Worm (Caenorhabditis elegans) whole organism, L4 larva: ENCODE data around the gene ZK673.1.

ENCODE experiments used
- F10B5.3 ChIP-seq: sonication (generic microtip); optimal IDR thresholded peaks from 2 replicates; lab custom pipeline; 2016; ENCODE audit warnings: mild to moderate bottlenecking, missing genetic modification characterization, missing compliant biosample characterization
- F37D6.2 ChIP-seq: sonication (generic microtip); optimal IDR thresholded peaks from 2 replicates; lab custom pipeline; 2016; ENCODE audit warnings: mild to moderate bottlenecking, missing genetic modification characterization, missing compliant biosample characterization
- T20F7.1 ChIP-seq: fragments of 200-800 bp; sonication (Bioruptor generic); optimal IDR thresholded peaks from 2 replicates; lab custom pipeline; 2018; ENCODE audit warnings: mild to moderate bottlenecking, missing genetic modification characterization, missing compliant biosample characterization
- ZK546.5 ChIP-seq, 2 experiments: sonication (generic microtip); optimal IDR thresholded peaks; 2 replicates each; lab custom pipeline; 2017; ENCODE audit warnings: missing biosample characterization in 2 of 2, missing genetic modification characterization in 2 of 2
- aha-1 ChIP-seq: fragments of 150-350 bp; peaks from one replicate; lab custom pipeline; 2014; ENCODE audit warnings: missing biosample characterization, missing genetic modification characterization
- aly-2 ChIP-seq: sonication (generic microtip); optimal IDR thresholded peaks from 2 replicates; lab custom pipeline; 2018; ENCODE audit warnings: missing biosample characterization, missing genetic modification characterization
- ama-1 ChIP-seq: fragments of 150-350 bp; optimal IDR thresholded peaks from 2 replicates; lab custom pipeline; 2014; ENCODE audit warnings: inconsistent platforms, mixed read lengths
- ceh-82 ChIP-seq: sonication (generic microtip); optimal IDR thresholded peaks from 2 replicates; lab custom pipeline; 2017; ENCODE audit warnings: missing biosample characterization, missing genetic modification characterization
- ces-1 ChIP-seq: fragments of 150-350 bp; sonication (generic microtip); optimal IDR thresholded peaks from 4 replicates; lab custom pipeline; 2014; ENCODE audit warnings: missing biosample characterization, missing genetic modification reagents, missing genetic modification characterization
- daf-16 ChIP-seq, 3 experiments: sonication (generic microtip); optimal IDR thresholded peaks; 2 replicates each; lab custom pipeline; 2016 to 2017; ENCODE audit warnings: missing genetic modification characterization in 3 of 3, missing genetic modification reagents in 3 of 3, mild to moderate bottlenecking in 2 of 3, missing compliant biosample characterization in 2 of 3, missing biosample characterization in 1 of 3, moderate library complexity in 1 of 3
- dmd-6 ChIP-seq: fragments of 200-800 bp; sonication (Bioruptor generic); IDR thresholded peaks from 2 replicates; pipeline ENCODE4 v1.3.6; 2022; ENCODE audit warnings: missing genetic modification reagents, missing genetic modification characterization, missing compliant biosample characterization
- dpl-1 ChIP-seq: fragments of 150-350 bp; optimal IDR thresholded peaks from 2 replicates; lab custom pipeline; 2014; ENCODE audit warnings: missing biosample characterization, missing genetic modification reagents, missing genetic modification characterization
- hif-1 ChIP-seq, 2 experiments: sonication (generic microtip); optimal IDR thresholded peaks; 2 replicates each; lab custom pipeline; 2016 to 2017; ENCODE audit warnings: missing compliant biosample characterization in 2 of 2, missing genetic modification characterization in 2 of 2, missing genetic modification reagents in 2 of 2, missing genotype in 2 of 2, mild to moderate bottlenecking in 1 of 2
- hlh-11 ChIP-seq: fragments of 200-800 bp; sonication (Bioruptor generic); optimal IDR thresholded peaks from 2 replicates; lab custom pipeline; 2018; ENCODE audit warnings: mild to moderate bottlenecking, missing genetic modification characterization, missing compliant biosample characterization
- hlh-30 ChIP-seq: sonication (generic microtip); optimal IDR thresholded peaks from 2 replicates; lab custom pipeline; 2017; ENCODE audit warnings: antibody characterized with exemption, mild to moderate bottlenecking, missing genetic modification characterization, missing compliant biosample characterization; ENCODE audit not compliant: insufficient read depth
- hmg-1.1 ChIP-seq: fragments of 200-800 bp; sonication (Bioruptor generic); IDR thresholded peaks from 2 replicates; pipeline ENCODE4 v1.3.6; 2022; ENCODE audit warnings: missing genetic modification reagents, missing genetic modification characterization, missing compliant biosample characterization
- lin-39 ChIP-seq: fragments of 150-350 bp; optimal IDR thresholded peaks from 2 replicates; lab custom pipeline; 2014; ENCODE audit warnings: missing biosample characterization, missing genetic modification reagents, missing genetic modification characterization
- lsy-2 ChIP-seq, 2 experiments: fragments of 150-350 bp in 1 of 2; sonication (generic microtip) in 1 of 2; optimal IDR thresholded peaks; 2 replicates each; lab custom pipeline; 2014 to 2017; ENCODE audit warnings: missing biosample characterization in 2 of 2, missing genetic modification characterization in 2 of 2
- madf-5 ChIP-seq, 2 experiments: fragments of 200-800 bp; sonication (Bioruptor generic); IDR thresholded peaks; 2 replicates each; pipeline ENCODE4 v1.3.6; 2022; ENCODE audit warnings: missing compliant biosample characterization in 2 of 2, missing genetic modification characterization in 2 of 2
- madf-9 ChIP-seq: fragments of 200-800 bp; sonication (Bioruptor generic); conservative IDR thresholded peaks from 2 replicates; pipeline ENCODE4 v1.3.6; 2022; ENCODE audit warnings: missing genetic modification reagents, missing genetic modification characterization, missing compliant biosample characterization
- mdl-1 ChIP-seq, 2 experiments: fragments of 150-350 bp in 1 of 2; sonication (generic microtip) in 1 of 2; optimal IDR thresholded peaks; 2 replicates each; lab custom pipeline; 2014 to 2017; ENCODE audit warnings: missing biosample characterization in 2 of 2, missing genetic modification characterization in 2 of 2
- mdt-29 ChIP-seq: fragments of 200-800 bp; sonication (Bioruptor generic); IDR thresholded peaks from 2 replicates; pipeline ENCODE4 v1.3.6; 2022; ENCODE audit warnings: missing genetic modification reagents, missing genetic modification characterization, missing compliant biosample characterization
- mep-1 ChIP-seq: fragments of 150-350 bp; sonication (generic microtip); optimal IDR thresholded peaks from 3 replicates; lab custom pipeline; 2014; ENCODE audit warnings: missing biosample characterization, missing genetic modification characterization
- mes-2 ChIP-seq: sonication (generic microtip); optimal IDR thresholded peaks from 2 replicates; lab custom pipeline; 2016; ENCODE audit warnings: missing genotype, mild to moderate bottlenecking, missing genetic modification characterization, missing compliant biosample characterization; ENCODE audit not compliant: poor library complexity, severe bottlenecking
- mxl-3 ChIP-seq: fragments of 200-800 bp; sonication (Bioruptor generic); optimal IDR thresholded peaks from 2 replicates; lab custom pipeline; 2018; ENCODE audit warnings: mild to moderate bottlenecking, missing genetic modification characterization, missing compliant biosample characterization
- nhr-11 ChIP-seq: fragments of 150-350 bp; optimal IDR thresholded peaks from 2 replicates; lab custom pipeline; 2014; ENCODE audit warnings: missing biosample characterization, missing genetic modification characterization
- nhr-28 ChIP-seq: fragments of 150-350 bp; optimal IDR thresholded peaks from 2 replicates; lab custom pipeline; 2014; ENCODE audit warnings: missing biosample characterization, missing genetic modification characterization
- nhr-41 ChIP-seq: fragments of 200-800 bp; sonication (Bioruptor generic); IDR thresholded peaks from 2 replicates; pipeline ENCODE4 v1.3.6; 2022; ENCODE audit warnings: missing genetic modification reagents, missing genetic modification characterization, missing compliant biosample characterization
- nhr-77 ChIP-seq: fragments of 150-350 bp; optimal IDR thresholded peaks from 2 replicates; lab custom pipeline; 2014; ENCODE audit warnings: missing biosample characterization, missing genetic modification characterization
- pha-4 ChIP-seq, 2 experiments: fragments of 150-350 bp in 1 of 2; fragments of 200-800 bp in 1 of 2; sonication (Bioruptor generic) in 1 of 2; IDR thresholded peaks in 1 of 2; optimal IDR thresholded peaks in 1 of 2; 2 replicates each; pipeline versions ENCODE4 v1.3.6 to Lab custom; 2014 to 2022; ENCODE audit warnings: missing genetic modification characterization in 2 of 2, missing genetic modification reagents in 2 of 2, missing biosample characterization in 1 of 2, missing compliant biosample characterization in 1 of 2
- rbr-2 ChIP-seq: sonication (generic microtip); optimal IDR thresholded peaks from 2 replicates; lab custom pipeline; 2016; ENCODE audit warnings: missing genotype, missing genetic modification characterization, missing compliant biosample characterization
- snpc-1.2 ChIP-seq: fragments of 200-800 bp; sonication (Bioruptor generic); IDR thresholded peaks from 2 replicates; pipeline ENCODE4 v1.3.6; 2022; ENCODE audit warnings: missing genetic modification reagents, missing genetic modification characterization, missing compliant biosample characterization
- tra-1 ChIP-seq: fragments of 200-800 bp; sonication (Bioruptor generic); IDR thresholded peaks from 2 replicates; pipeline ENCODE4 v1.3.6; 2022; ENCODE audit warnings: missing genetic modification reagents, missing genetic modification characterization, missing compliant biosample characterization
- unc-62 ChIP-seq, 3 experiments: fragments of 150-350 bp in 1 of 3; sonication (generic microtip); optimal IDR thresholded peaks in 2 of 3; peaks in 1 of 3; 1 replicate in 1 of 3; 2 replicates in 2 of 3; lab custom pipeline; 2014 to 2017; ENCODE audit warnings: missing biosample characterization in 3 of 3, missing genetic modification characterization in 3 of 3, missing genetic modification reagents in 3 of 3, missing genotype in 1 of 3
- vab-7 ChIP-seq: fragments of 200-800 bp; sonication (Bioruptor generic); IDR thresholded peaks from 2 replicates; pipeline ENCODE4 v1.3.6; 2022; ENCODE audit warnings: missing genetic modification reagents, missing genetic modification characterization, missing compliant biosample characterization
- zip-2 ChIP-seq: fragments of 150-350 bp; optimal IDR thresholded peaks from 2 replicates; lab custom pipeline; 2014; ENCODE audit warnings: missing biosample characterization, missing genetic modification characterization
- ztf-11 ChIP-seq: fragments of 150-350 bp; optimal IDR thresholded peaks from 2 replicates; lab custom pipeline; 2014; ENCODE audit warnings: missing biosample characterization, missing genetic modification characterization

The ZK673.1 gene

ce11 chrII:10443898-10444297 is 952 bp downstream of the ZK673.1 start (continued):
- TF ChIP-seq dmd-6 (GFP tag; lab: Robert Waterston, UW) = peak; percentile 83
- peak; percentile 18 for TF ChIP-seq nhr-77 (tag; lab: Kevin White, UChicago)
- no peak for TF ChIP-seq unc-62 (GFP tag; optimal IDR thresholded peaks at IDR 0.05 in 1 of 2; lab: Kevin White, UChicago)
- TF ChIP-seq unc-62 (tag; optimal IDR thresholded peaks at IDR 0.05; lab: Kevin White, UChicago) = no peak
- TF ChIP-seq madf-5 (GFP tag; IDR thresholded peaks at IDR 0.05; lab: Robert Waterston, UW) = no peak
- TF ChIP-seq mxl-3 (GFP tag; lab: Kevin White, UChicago) = peak; percentile 23
- no peak for TF ChIP-seq zip-2
- TF ChIP-seq ZK546.5 (tag; optimal IDR thresholded peaks at IDR 0.05; lab: Kevin White, UChicago) = no peak
- TF ChIP-seq F37D6.2 (tag; lab: Kevin White, UChicago) = no peak
- no peak for TF ChIP-seq madf-9 (GFP tag; lab: Robert Waterston, UW)
- no peak for TF ChIP-seq ceh-82
- no peak for TF ChIP-seq mdt-29 (GFP tag; lab: Robert Waterston, UW)
- TF ChIP-seq nhr-41 (GFP tag; lab: Robert Waterston, UW) = no peak
- TF ChIP-seq ztf-11 (tag; lab: Kevin White, UChicago) = no peak

ce11 chrII:10444971-10445707 is 2.2 kb downstream of the ZK673.1 start:
- no peak for TF ChIP-seq mdl-1 (tag; optimal IDR thresholded peaks at IDR 0.05; lab: Kevin White, UChicago)
- peak in 1 of 2 experiments; percentile 97 for TF ChIP-seq daf-16 (GFP tag; optimal IDR thresholded peaks at IDR 0.05; lab: Kevin White, UChicago)
- TF ChIP-seq daf-16 (tag; optimal IDR thresholded peaks at IDR 0.05; lab: Kevin White, UChicago) = peak; percentile 1
- peak; percentile 35 for TF ChIP-seq hlh-11
- TF ChIP-seq T20F7.1 (GFP tag; lab: Kevin White, UChicago) = peak; percentile 36
- TF ChIP-seq hlh-30 = peak; percentile 23
- TF ChIP-seq pha-4 (GFP tag; IDR thresholded peaks at IDR 0.05; lab: Robert Waterston, UW) = no peak
- TF ChIP-seq pha-4 (tag; optimal IDR thresholded peaks at IDR 0.05; lab: Kevin White, UChicago) = no peak
- TF ChIP-seq lin-39 (tag; lab: Kevin White, UChicago) = no peak
- peak in 1 of 2 experiments; percentile 80 for TF ChIP-seq lsy-2 (tag; optimal IDR thresholded peaks at IDR 0.05; lab: Kevin White, UChicago)
- no peak for TF ChIP-seq vab-7 (GFP tag; lab: Robert Waterston, UW)
- peak; percentile 71 for TF ChIP-seq aha-1

ce11 chrII:10445738-10446137 is 2.8 kb downstream of the ZK673.1 start:
- TF ChIP-seq hmg-1.1 (GFP tag; lab: Robert Waterston, UW) (peak; percentile 64), aha-1 (peak; percentile 83), rbr-2 (tag; lab: Kevin White, UChicago) (peak; percentile 33), daf-16 (GFP tag; optimal IDR thresholded peaks at IDR 0.05; lab: Kevin White, UChicago) (no peak), daf-16 (tag; optimal IDR thresholded peaks at IDR 0.05; lab: Kevin White, UChicago) (peak; percentile 27), hlh-30 (peak; percentile 49), aly-2 (tag; lab: Kevin White, UChicago) (no peak), tra-1 (GFP tag; lab: Robert Waterston, UW) (peak; percentile 52; the same call in 1 of the 2 replicates), mes-2 (tag; lab: Kevin White, UChicago) (peak; percentile 44), dpl-1 (GFP tag; lab: Kevin White, UChicago) (peak; percentile 17), lin-39 (tag; lab: Kevin White, UChicago) (no peak), mdl-1 (tag; optimal IDR thresholded peaks at IDR 0.05; lab: Kevin White, UChicago) (peak; percentile 51 to 67), F10B5.3 (tag; lab: Kevin White, UChicago) (no peak), snpc-1.2 (no peak), ces-1 (GFP tag; lab: Kevin White, UChicago) (no peak), dmd-6 (GFP tag; lab: Robert Waterston, UW) (peak; percentile 38; the same call in 1 of the 2 replicates), mep-1 (tag; lab: Kevin White, UChicago) (peak; percentile 3), ama-1 (lab: Kevin White, UChicago) (peak; percentile 23), nhr-11 (tag; lab: Kevin White, UChicago) (peak; percentile 75), hif-1 (tag; optimal IDR thresholded peaks at IDR 0.05; lab: Kevin White, UChicago) (peak in 1 of 2 experiments; percentile 30), nhr-28 (tag; lab: Kevin White, UChicago) (peak; percentile 77), mxl-3 (GFP tag; lab: Kevin White, UChicago) (peak; percentile 66), pha-4 (GFP tag; IDR thresholded peaks at IDR 0.05; lab: Robert Waterston, UW) (no peak), pha-4 (tag; optimal IDR thresholded peaks at IDR 0.05; lab: Kevin White, UChicago) (peak; percentile 8), nhr-41 (GFP tag; lab: Robert Waterston, UW) (no peak), hlh-11 (peak; percentile 28)
